Fruit fly (Drosophila melanogaster) whole organism, prepupa: Measurements from ENCODE around the gene Poc1.

ENCODE experiments used
- Blimp-1 ChIP-seq: fragments of 200-800 bp; sonication (Bioruptor generic); optimal IDR thresholded peaks from 3 replicates; lab custom pipeline; 2017; ENCODE audit warnings: missing biosample characterization, missing genetic modification characterization, mild to moderate bottlenecking, moderate library complexity, missing genetic modification reagents
- CG6276 ChIP-seq: fragments of 200-800 bp; sonication (Bioruptor generic); optimal IDR thresholded peaks from 2 replicates; lab custom pipeline; 2017; ENCODE audit warnings: missing biosample characterization, mild to moderate bottlenecking, missing genetic modification characterization
- Hr38 ChIP-seq: sonication (Bioruptor generic); optimal IDR thresholded peaks from 2 replicates; lab custom pipeline; 2016; ENCODE audit warnings: missing biosample characterization, missing genetic modification characterization
- Hr39 ChIP-seq: fragments of 200-800 bp; sonication (Bioruptor generic); optimal IDR thresholded peaks from 2 replicates; lab custom pipeline; 2016; ENCODE audit warnings: missing biosample characterization, missing genetic modification characterization
- Lpt ChIP-seq: fragments of 200-800 bp; sonication (Bioruptor generic); optimal IDR thresholded peaks from 3 replicates; lab custom pipeline; 2016; ENCODE audit warnings: missing biosample characterization, missing genetic modification characterization
- Sox14 ChIP-seq: fragments of 200-800 bp; sonication (Bioruptor generic); optimal IDR thresholded peaks from 3 replicates; lab custom pipeline; 2016; ENCODE audit warnings: missing biosample characterization, missing genetic modification characterization
- Sox15 ChIP-seq: fragments of 200-800 bp; sonication (Bioruptor generic); optimal IDR thresholded peaks from 3 replicates; lab custom pipeline; 2016; ENCODE audit warnings: missing biosample characterization, missing genetic modification characterization
- fd85E ChIP-seq: fragments of 200-800 bp; sonication (Bioruptor generic); optimal IDR thresholded peaks from 3 replicates; lab custom pipeline; 2016; ENCODE audit warnings: missing biosample characterization, missing genetic modification characterization
- topi ChIP-seq: fragments of 200-800 bp; sonication (Bioruptor generic); optimal IDR thresholded peaks from 3 replicates; lab custom pipeline; 2016; ENCODE audit warnings: missing biosample characterization, missing genetic modification characterization

DNA sequence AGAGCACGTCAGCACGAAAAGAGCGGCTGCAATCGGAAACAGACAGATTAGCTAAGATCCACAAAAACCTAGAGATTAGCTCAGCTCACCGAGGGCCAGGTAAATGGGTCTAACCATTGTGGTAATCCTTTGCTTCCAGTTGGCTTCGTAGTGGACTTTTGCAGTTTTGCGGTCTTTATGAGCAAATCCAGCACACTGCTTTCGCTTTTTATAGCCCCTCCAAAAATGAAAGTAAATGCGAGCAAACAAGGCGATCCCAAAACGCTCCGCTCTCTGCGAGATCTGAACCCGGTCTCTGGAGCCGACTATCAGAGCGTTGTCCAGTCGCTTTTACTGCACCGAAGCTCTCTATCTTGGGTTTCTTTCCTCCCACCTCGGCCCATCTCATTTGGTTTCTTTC, 8.6 kb downstream of the Poc1 start, which contains the start of gene CG14107:
- TF ChIP-seq CG6276 (GFP tag; lab: Kevin White, UChicago) (no peak), Sox15 (GFP tag; lab: Kevin White, UChicago) (no peak), Lpt (no peak), Blimp-1 (peak; percentile 89), Sox14 (GFP tag; lab: Kevin White, UChicago) (no peak), Hr39 (GFP tag; lab: Kevin White, UChicago) (no peak), Hr38 (GFP tag; lab: Kevin White, UChicago) (no peak), fd85E (GFP tag; lab: Kevin White, UChicago) (no peak), topi (GFP tag; lab: Kevin White, UChicago) (no peak)
